Worm (Caenorhabditis elegans) whole organism, L3 larva: ENCODE results near the gene Y47D7A.13.
"Not testable (repeated sequence)": the region's sequence is repeated elsewhere in the genome, so short reads cannot be mapped to it uniquely, and the experiment has no call there.

ENCODE experiments used
- R02D3.7 ChIP-seq: fragments of 150-350 bp; optimal IDR thresholded peaks from 2 replicates; lab custom pipeline; 2014; ENCODE audit warnings: missing biosample characterization, missing genetic modification characterization
- ZK546.5 ChIP-seq: sonication (generic microtip); optimal IDR thresholded peaks from 2 replicates; lab custom pipeline; 2017; ENCODE audit warnings: missing biosample characterization, missing genetic modification characterization
- ceh-28 ChIP-seq: fragments of 150-350 bp; optimal IDR thresholded peaks from 2 replicates; lab custom pipeline; 2014; ENCODE audit warnings: missing biosample characterization, missing genetic modification reagents, missing genetic modification characterization
- ceh-82 ChIP-seq: fragments of 150-350 bp; optimal IDR thresholded peaks from 2 replicates; lab custom pipeline; 2014; ENCODE audit warnings: missing biosample characterization, missing genetic modification characterization
- daf-12 ChIP-seq: fragments of 150-350 bp; optimal IDR thresholded peaks from 2 replicates; lab custom pipeline; 2014; ENCODE audit warnings: missing biosample characterization, missing genetic modification reagents, missing genetic modification characterization
- egl-5 ChIP-seq: fragments of 150-350 bp; optimal IDR thresholded peaks from 2 replicates; lab custom pipeline; 2017; ENCODE audit warnings: missing biosample characterization, missing genetic modification reagents, missing genetic modification characterization, inconsistent platforms
- elt-1 ChIP-seq: fragments of 150-350 bp; optimal IDR thresholded peaks from 2 replicates; lab custom pipeline; 2014; ENCODE audit warnings: missing biosample characterization, missing genetic modification characterization
- elt-2 ChIP-seq: sonication (generic microtip); optimal IDR thresholded peaks from 2 replicates; lab custom pipeline; 2016; ENCODE audit warnings: missing genetic modification reagents, mild to moderate bottlenecking, missing genetic modification characterization, missing compliant biosample characterization
- fkh-10 ChIP-seq: sonication (generic microtip); optimal IDR thresholded peaks from 2 replicates; lab custom pipeline; 2017; ENCODE audit warnings: missing biosample characterization, missing genetic modification reagents, missing genetic modification characterization
- fkh-2 ChIP-seq: fragments of 150-350 bp; optimal IDR thresholded peaks from 2 replicates; lab custom pipeline; 2014; ENCODE audit warnings: missing biosample characterization, missing genetic modification reagents, missing genetic modification characterization
- hmg-11 ChIP-seq: sonication (generic microtip); optimal IDR thresholded peaks from 2 replicates; lab custom pipeline; 2016; ENCODE audit warnings: missing genetic modification characterization, missing compliant biosample characterization
- jun-1 ChIP-seq: fragments of 150-350 bp; optimal IDR thresholded peaks from 2 replicates; lab custom pipeline; 2014; ENCODE audit warnings: missing biosample characterization, missing genetic modification reagents, missing genetic modification characterization
- lin-15B ChIP-seq: fragments of 150-350 bp; optimal IDR thresholded peaks from 2 replicates; lab custom pipeline; 2014; ENCODE audit warnings: missing biosample characterization, missing genetic modification characterization
- lin-39 ChIP-seq: fragments of 150-350 bp; optimal IDR thresholded peaks from 2 replicates; lab custom pipeline; 2018; ENCODE audit warnings: missing biosample characterization, missing genetic modification reagents, missing genetic modification characterization
- lsy-12 ChIP-seq: sonication (generic microtip); optimal IDR thresholded peaks from 2 replicates; lab custom pipeline; 2016; ENCODE audit warnings: mild to moderate bottlenecking, missing genetic modification characterization, missing compliant biosample characterization
- mdl-1 ChIP-seq: fragments of 150-350 bp; optimal IDR thresholded peaks from 2 replicates; lab custom pipeline; 2014; ENCODE audit warnings: missing biosample characterization, missing genetic modification characterization
- mml-1 ChIP-seq: fragments of 150-350 bp; sonication (generic microtip); optimal IDR thresholded peaks from 3 replicates; lab custom pipeline; 2014; ENCODE audit warnings: missing biosample characterization, missing genetic modification characterization
- nfya-1 ChIP-seq: sonication (generic microtip); optimal IDR thresholded peaks from 2 replicates; lab custom pipeline; 2017; ENCODE audit warnings: missing genetic modification characterization, mild to moderate bottlenecking, missing compliant biosample characterization, antibody characterized with exemption, moderate library complexity; ENCODE audit not compliant: insufficient read depth
- nhr-12 ChIP-seq: fragments of 150-350 bp; optimal IDR thresholded peaks from 2 replicates; lab custom pipeline; 2014; ENCODE audit warnings: missing biosample characterization, missing genetic modification characterization
- nhr-23 ChIP-seq: fragments of 150-350 bp; optimal IDR thresholded peaks from 2 replicates; lab custom pipeline; 2014; ENCODE audit warnings: missing biosample characterization, missing genetic modification reagents, missing genetic modification characterization
- nhr-237 ChIP-seq: fragments of 150-350 bp; optimal IDR thresholded peaks from 2 replicates; lab custom pipeline; 2014; ENCODE audit warnings: missing biosample characterization, missing genetic modification characterization
- nhr-25 ChIP-seq: sonication (generic microtip); optimal IDR thresholded peaks from 2 replicates; lab custom pipeline; 2017; ENCODE audit warnings: missing biosample characterization, missing genetic modification characterization
- nhr-28 ChIP-seq: fragments of 150-350 bp; optimal IDR thresholded peaks from 2 replicates; lab custom pipeline; 2014; ENCODE audit warnings: missing biosample characterization, missing genetic modification characterization
- nhr-43 ChIP-seq: sonication (generic microtip); optimal IDR thresholded peaks from 2 replicates; lab custom pipeline; 2016; ENCODE audit warnings: mild to moderate bottlenecking, missing genetic modification characterization, missing compliant biosample characterization; ENCODE audit not compliant: poor library complexity, severe bottlenecking
- pha-4 ChIP-seq: fragments of 150-350 bp; optimal IDR thresholded peaks from 2 replicates; lab custom pipeline; 2014; ENCODE audit warnings: missing biosample characterization, missing genetic modification reagents, missing genetic modification characterization
- pqm-1 ChIP-seq: fragments of 150-350 bp; optimal IDR thresholded peaks from 2 replicates; lab custom pipeline; 2017; ENCODE audit warnings: missing biosample characterization, missing genetic modification characterization, inconsistent platforms
- sea-2 ChIP-seq: fragments of 150-350 bp; sonication (generic microtip); optimal IDR thresholded peaks from 4 replicates; lab custom pipeline; 2014; ENCODE audit warnings: missing biosample characterization, missing genetic modification reagents, missing genetic modification characterization
- snpc-4 ChIP-seq: fragments of 150-350 bp; optimal IDR thresholded peaks from 2 replicates; lab custom pipeline; 2014; ENCODE audit warnings: missing biosample characterization, missing genetic modification characterization
- ztf-4 ChIP-seq: fragments of 150-350 bp; optimal IDR thresholded peaks from 2 replicates; lab custom pipeline; 2014; ENCODE audit warnings: missing biosample characterization, missing genetic modification characterization

Gene Y47D7A.13

ce11 chrV:4435411-4435981 lies at the start of gene Y47D7A.13:
Gene Y47D7A.13, minus strand, starts transcription at chrV:4435927.
- TF ChIP-seq nhr-25 (tag; lab: Kevin White, UChicago) (peak; percentile 31), lin-15B (tag; lab: Kevin White, UChicago) (no peak), egl-5 (tag; lab: Kevin White, UChicago) (no peak)
- TF ChIP-seq, all 47 proteins: peak for 1

- TF ChIP-seq pha-4 (tag; lab: Kevin White, UChicago) (peak; percentile 18), lin-39 (tag; lab: Kevin White, UChicago) (no peak), ceh-28 (tag; lab: Kevin White, UChicago) (peak; percentile 11), lin-15B (tag; lab: Kevin White, UChicago) (no peak), mml-1 (tag; lab: Kevin White, UChicago) (no peak), nhr-23 (tag; lab: Kevin White, UChicago) (peak; percentile 25), nhr-28 (no peak), pqm-1 (peak; percentile 48), elt-1 (tag; lab: Kevin White, UChicago) (no peak), elt-2 (tag; lab: Kevin White, UChicago) (peak; percentile 91), mdl-1 (tag; lab: Kevin White, UChicago) (no peak), nhr-43 (peak; percentile 24)
These were observed 47.4 kb upstream of the Y47D7A.13 start, which contains the start of gene exc-15 for ce11 chrV:4483049-4483507. Gene exc-15, plus strand, starts transcription at chrV:4483459.

ce11 chrV:4481823-4482222 lies 46.1 kb upstream of the Y47D7A.13 start:
- TF ChIP-seq elt-1 (tag; lab: Kevin White, UChicago) (peak; percentile 53), nhr-12 (no peak)

- TF ChIP-seq nhr-12; lin-39 (tag; lab: Kevin White, UChicago); daf-12 (tag; lab: Kevin White, UChicago): not testable (repeated sequence)
These were observed 38.8 kb upstream of the Y47D7A.13 start, which contains the start of gene str-35 for ce11 chrV:4474543-4474942. Gene str-35, plus strand, starts transcription at chrV:4474843.

ce11 chrV:4471065-4471464 lies 35.3 kb upstream of the Y47D7A.13 start, which contains the start of gene T08H10.3:
Gene T08H10.3, plus strand, starts transcription at chrV:4471365.
- no peak for TF ChIP-seq nfya-1
- no peak for TF ChIP-seq fkh-2
- no peak for TF ChIP-seq snpc-4 (tag; lab: Kevin White, UChicago)
- TF ChIP-seq, all 47 proteins: peak for 0

ce11 chrV:4454634-4455033 lies 18.9 kb upstream of the Y47D7A.13 start, which contains the start of gene gnrr-5:
Gene gnrr-5, minus strand, starts transcription at chrV:4454734.
- no peak for TF ChIP-seq ZK546.5 (tag; lab: Kevin White, UChicago)
- no peak for TF ChIP-seq ceh-82
- TF ChIP-seq fkh-2 = no peak
- peak; percentile 10 for TF ChIP-seq fkh-10

- TF ChIP-seq elt-1 (tag; lab: Kevin White, UChicago) = no peak
- peak; percentile 65 for TF ChIP-seq elt-2 (tag; lab: Kevin White, UChicago)
- TF ChIP-seq R02D3.7 (tag; lab: Kevin White, UChicago) = peak; percentile 14
- TF ChIP-seq nhr-43 = no peak
- peak; percentile 10 for TF ChIP-seq jun-1 (tag; lab: Kevin White, UChicago)
- no peak for TF ChIP-seq lin-39 (tag; lab: Kevin White, UChicago)
- peak; percentile 59 for TF ChIP-seq nfya-1
- TF ChIP-seq hmg-11 (tag; lab: Kevin White, UChicago) = peak; percentile 57
- TF ChIP-seq lsy-12 (tag; lab: Kevin White, UChicago) = no peak
- no peak for TF ChIP-seq nhr-237 (tag; lab: Kevin White, UChicago)
- peak; percentile 52 for TF ChIP-seq snpc-4 (tag; lab: Kevin White, UChicago)
- no peak for TF ChIP-seq sea-2 (GFP tag; lab: Kevin White, UChicago)
- no peak for TF ChIP-seq nhr-23 (tag; lab: Kevin White, UChicago)
- no peak for TF ChIP-seq ztf-4 (tag; lab: Kevin White, UChicago)
- peak; percentile 85 for TF ChIP-seq pha-4 (tag; lab: Kevin White, UChicago)
- peak; percentile 62 for TF ChIP-seq lin-15B (tag; lab: Kevin White, UChicago)
These were observed 14.9 kb upstream of the Y47D7A.13 start, which contains the start of gene rft-2 for ce11 chrV:4450523-4451089. Gene rft-2, minus strand, starts transcription at chrV:4450563.
